Fruit fly (Drosophila melanogaster) whole organism: Measurements from ENCODE around the gene TotM.

Source experiments
- CG8478 ChIP-seq: fragments of >200 bp; optimal IDR thresholded peaks from 2 replicates; lab custom pipeline; 2018; ENCODE audit warnings: inconsistent platforms
- Dll ChIP-seq: fragments of >200 bp; optimal IDR thresholded peaks from 2 replicates; lab custom pipeline; 2017
- pan ChIP-seq: fragments of >200 bp; optimal IDR thresholded peaks from 2 replicates; lab custom pipeline; 2017
- psq ChIP-seq: fragments of >200 bp; optimal IDR thresholded peaks from 2 replicates; lab custom pipeline; 2017

DNA sequence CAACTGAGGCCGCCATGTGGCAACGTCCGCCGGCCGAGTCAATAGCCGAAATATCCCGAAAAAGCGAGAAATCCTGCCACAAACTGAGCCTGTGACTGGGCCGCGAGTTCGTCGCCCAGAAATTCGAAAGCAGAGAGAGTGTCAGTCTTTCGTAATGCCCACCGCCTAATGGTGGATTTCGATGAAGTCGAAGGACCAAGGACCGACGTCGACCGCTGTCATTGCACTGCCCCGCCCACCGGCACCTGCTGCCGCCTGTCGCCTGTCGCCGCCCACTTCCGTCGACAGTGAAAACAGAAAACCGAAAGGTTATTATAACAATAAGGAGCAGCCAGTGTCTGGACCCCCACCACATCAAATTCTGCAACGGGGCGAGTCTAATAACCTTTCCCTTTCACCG is 43.1 kb upstream of the TotM start:
- TF ChIP-seq CG8478 (lab: Kevin White, UChicago) (no peak), pan (lab: Kevin White, UChicago) (no peak), psq (no peak), Dll (lab: Kevin White, UChicago) (no peak)
